Worm (Caenorhabditis elegans) whole organism, L3 larva: ENCODE results near the gene glct-6.

Experiments
- R02D3.7 ChIP-seq: fragments of 150-350 bp; optimal IDR thresholded peaks from 2 replicates; lab custom pipeline; 2014; ENCODE audit warnings: missing biosample characterization, missing genetic modification characterization
- ama-1 ChIP-seq: fragments of 150-350 bp; optimal IDR thresholded peaks from 2 replicates; lab custom pipeline; 2018
- ceh-16 ChIP-seq: sonication (generic microtip); optimal IDR thresholded peaks from 2 replicates; lab custom pipeline; 2017; ENCODE audit warnings: missing biosample characterization, missing genetic modification characterization
- elt-3 ChIP-seq, 3 experiments: fragments of 150-350 bp in 1 of 3; sonication (generic microtip) in 2 of 3; optimal IDR thresholded peaks; 2 replicates in 2 of 3; 4 replicates in 1 of 3; lab custom pipeline; 2014 to 2017; ENCODE audit warnings: missing biosample characterization in 3 of 3, missing genetic modification characterization in 3 of 3
- fkh-10 ChIP-seq: sonication (generic microtip); optimal IDR thresholded peaks from 2 replicates; lab custom pipeline; 2017; ENCODE audit warnings: missing biosample characterization, missing genetic modification reagents, missing genetic modification characterization
- fos-1 ChIP-seq: fragments of 150-350 bp; optimal IDR thresholded peaks from 2 replicates; lab custom pipeline; 2014; ENCODE audit warnings: missing biosample characterization, missing genetic modification characterization
- nhr-76 ChIP-seq: fragments of 150-350 bp; sonication (generic microtip); optimal IDR thresholded peaks from 5 replicates; lab custom pipeline; 2014; ENCODE audit warnings: missing biosample characterization, missing genetic modification characterization
- skn-1 ChIP-seq: fragments of 150-350 bp; optimal IDR thresholded peaks from 2 replicates; lab custom pipeline; 2014; ENCODE audit warnings: missing biosample characterization, missing genetic modification characterization

- TF ChIP-seq nhr-76 (tag; lab: Kevin White, UChicago): no peak
- TF ChIP-seq fos-1 (tag; lab: Kevin White, UChicago): no peak
- no peak for TF ChIP-seq skn-1
- TF ChIP-seq ceh-16 (tag; lab: Kevin White, UChicago): no peak
- no peak for TF ChIP-seq elt-3 (tag; optimal IDR thresholded peaks at IDR 0.05; lab: Kevin White, UChicago)
- TF ChIP-seq fkh-10 (GFP tag; lab: Kevin White, UChicago): no peak
- TF ChIP-seq R02D3.7 (tag; lab: Kevin White, UChicago): no peak
- no peak for TF ChIP-seq ama-1
Measured at ce11 chrIV:3825388-3825787, 41.4 kb downstream of the glct-6 start.
